Fruit fly (Drosophila melanogaster): Measurements from ENCODE around the gene mRpL1.

The mRpL1 gene

dm6 chr3R:8305110-8305509 is 3.9 kb downstream of the mRpL1 start, which contains the start of gene Sgt1 (continued):
- peak; percentile 93 for TF ChIP-seq trem (tag; optimal IDR thresholded peaks at IDR 0.05)
- TF ChIP-seq CG6689 (GFP tag; IDR thresholded peaks at IDR 0.05) = no peak
- TF ChIP-seq CG12659 (GFP tag; optimal IDR thresholded peaks at IDR 0.05) = peak; percentile 84
- no peak for TF ChIP-seq ase (GFP tag; IDR thresholded peaks at IDR 0.05)
- TF ChIP-seq Lhr (GFP tag; optimal IDR thresholded peaks at IDR 0.05) = peak; percentile 95
- no peak for TF ChIP-seq CG18476 (GFP tag; optimal IDR thresholded peaks at IDR 0.05)
- TF ChIP-seq CG4282 (GFP tag; optimal IDR thresholded peaks at IDR 0.05) = peak; percentile 14
- TF ChIP-seq Camta (GFP tag; optimal IDR thresholded peaks at IDR 0.05) = no peak
- no peak for TF ChIP-seq CG6854 (GFP tag; optimal IDR thresholded peaks at IDR 0.05)
- peak in 1 of 2 experiments; percentile 50 for TF ChIP-seq tll (GFP tag; optimal IDR thresholded peaks at IDR 0.05)
- TF ChIP-seq HmgZ (tag; optimal IDR thresholded peaks at IDR 0.05) = peak; percentile 82
- peak; percentile 79 for TF ChIP-seq zfh2 (GFP tag; optimal IDR thresholded peaks at IDR 0.05)
- no peak for TF ChIP-seq zf30C (GFP tag; optimal IDR thresholded peaks at IDR 0.05)
- TF ChIP-seq NfI (GFP tag; optimal IDR thresholded peaks at IDR 0.05) = peak; percentile 61
- no peak for TF ChIP-seq CG18262 (tag; optimal IDR thresholded peaks at IDR 0.05)
- TF ChIP-seq CG16863 (GFP tag; optimal IDR thresholded peaks at IDR 0.05) = peak; percentile 48
- no peak for TF ChIP-seq CG3838 (GFP tag; optimal IDR thresholded peaks at IDR 0.05)
- TF ChIP-seq Gsc (GFP tag; IDR thresholded peaks at IDR 0.05) = no peak
- no peak for TF ChIP-seq tup (GFP tag; optimal IDR thresholded peaks at IDR 0.05)
- peak; percentile 33 for TF ChIP-seq CG7839 (tag; optimal IDR thresholded peaks at IDR 0.05)
- TF ChIP-seq CG12391 (tag; optimal IDR thresholded peaks at IDR 0.05) = peak; percentile 46
- no peak for TF ChIP-seq CG10366 (GFP tag; IDR thresholded peaks at IDR 0.05)
- TF ChIP-seq Scr (GFP tag; IDR thresholded peaks at IDR 0.05; ENCODE audit: partially characterized antibody) = peak; percentile 75
- peak; percentile 99 for TF ChIP-seq Dref (GFP tag; IDR thresholded peaks at IDR 0.05)
- no peak for TF ChIP-seq CG12236 (GFP tag; optimal IDR thresholded peaks at IDR 0.05)
- peak; percentile 100 for TF ChIP-seq Dp (GFP tag; optimal IDR thresholded peaks at IDR 0.05)
- 0 out of 3 replicates have a peak, but pooled peaks have one; percentile 24 for TF ChIP-seq so (GFP tag; IDR thresholded peaks at IDR 0.05)
- peak; percentile 23 for TF ChIP-seq bcd (GFP tag; optimal IDR thresholded peaks at IDR 0.05)
- peak; percentile 94 for TF ChIP-seq MESR4 (GFP tag; optimal IDR thresholded peaks at IDR 0.05)
- TF ChIP-seq CG17361 (GFP tag; IDR thresholded peaks at IDR 0.05) = 0 out of 3 replicates have a peak, but pooled peaks have one; percentile 21
- TF ChIP-seq zen2 (GFP tag; IDR thresholded peaks at IDR 0.05; ENCODE audit: partially characterized antibody) = peak; percentile 64; the same call in 1 of the 3 replicates
- TF ChIP-seq CG17186 (GFP tag; optimal IDR thresholded peaks at IDR 0.05) = peak; percentile 16
- TF ChIP-seq CG11504 (tag; optimal IDR thresholded peaks at IDR 0.05) = no peak
- no peak for TF ChIP-seq CG17568 (GFP tag; optimal IDR thresholded peaks at IDR 0.05)
- 0 out of 2 replicates have a peak, but pooled peaks have one; percentile 4 for TF ChIP-seq CG32532 (GFP tag; IDR thresholded peaks at IDR 0.05)
- no peak for TF ChIP-seq Ada2b (GFP tag; IDR thresholded peaks at IDR 0.05)
- TF ChIP-seq Hmr (GFP tag; optimal IDR thresholded peaks at IDR 0.05) = peak; percentile 77
- TF ChIP-seq Doc2 (GFP tag; IDR thresholded peaks at IDR 0.05) = no peak
- no peak for TF ChIP-seq org-1 (GFP tag; optimal IDR thresholded peaks at IDR 0.05)
- TF ChIP-seq Blimp-1 (GFP tag; optimal IDR thresholded peaks at IDR 0.05) = no peak
- TF ChIP-seq CG7987 (GFP tag; optimal IDR thresholded peaks at IDR 0.05) = peak; percentile 39
- TF ChIP-seq ro (GFP tag; IDR thresholded peaks at IDR 0.05) = no peak
- peak; percentile 80 for TF ChIP-seq CG33213 (GFP tag; optimal IDR thresholded peaks at IDR 0.05)
- peak; percentile 86 for TF ChIP-seq CG6791 (GFP tag; IDR thresholded peaks at IDR 0.05; ENCODE audit: partially characterized antibody)
- TF ChIP-seq CG17802 (tag; optimal IDR thresholded peaks at IDR 0.05) = no peak
- peak; percentile 81 for TF ChIP-seq sna (GFP tag; IDR thresholded peaks at IDR 0.05; ENCODE audit: partially characterized antibody)
- peak; percentile 81 for TF ChIP-seq CG16813 (GFP tag; IDR thresholded peaks at IDR 0.05; ENCODE audit: partially characterized antibody)
- peak; percentile 69 for TF ChIP-seq phol (tag; optimal IDR thresholded peaks at IDR 0.05)
- TF ChIP-seq mam (GFP tag; optimal IDR thresholded peaks at IDR 0.05) = peak; percentile 73
